Fruit fly (Drosophila melanogaster): ENCODE data around the gene CG42571.

The CG42571 gene

dm6 chr3L:15755114-15755513 is 38.9 kb downstream of the CG42571 start:
- no peak for TF ChIP-seq CTCF (optimal IDR thresholded peaks at IDR 0.05)

- TF ChIP-seq CG8478 (optimal IDR thresholded peaks at IDR 0.05) (no peak), CTCF (optimal IDR thresholded peaks at IDR 0.05) (no peak)
These were observed 41.6 kb downstream of the CG42571 start for dm6 chr3L:15757851-15758250.

- TF ChIP-seq CTCF (optimal IDR thresholded peaks at IDR 0.05) = no peak
- TF ChIP-seq CG8478 (optimal IDR thresholded peaks at IDR 0.05) = no peak
These were observed 42.4 kb downstream of the CG42571 start for dm6 chr3L:15758668-15759067.

- TF ChIP-seq CG8478 (optimal IDR thresholded peaks at IDR 0.05) (no peak), CTCF (optimal IDR thresholded peaks at IDR 0.05) (no peak)
These were observed 44.2 kb downstream of the CG42571 start for dm6 chr3L:15760467-15760866.

- TF ChIP-seq CG8478 (optimal IDR thresholded peaks at IDR 0.05) (no peak), CTCF (optimal IDR thresholded peaks at IDR 0.05) (no peak)
These were observed 45.7 kb downstream of the CG42571 start for dm6 chr3L:15761918-15762317.

dm6 chr3L:15762449-15763189 is 46.4 kb downstream of the CG42571 start:
- no peak for TF ChIP-seq CG8478 (optimal IDR thresholded peaks at IDR 0.05)
- TF ChIP-seq CTCF (optimal IDR thresholded peaks at IDR 0.05) = no peak

dm6 chr3L:15763190-15763576 is 46.9 kb downstream of the CG42571 start:
- TF ChIP-seq CTCF (optimal IDR thresholded peaks at IDR 0.05) = no peak
- no peak for TF ChIP-seq CG8478 (optimal IDR thresholded peaks at IDR 0.05)

All from S2 (cell line).